Fruit fly (Drosophila melanogaster): ENCODE data around the gene CG12347.
A peak's percentile ranks its signal among the peaks of the same experiment; 100 is the strongest.

Gene CG12347

DNA sequence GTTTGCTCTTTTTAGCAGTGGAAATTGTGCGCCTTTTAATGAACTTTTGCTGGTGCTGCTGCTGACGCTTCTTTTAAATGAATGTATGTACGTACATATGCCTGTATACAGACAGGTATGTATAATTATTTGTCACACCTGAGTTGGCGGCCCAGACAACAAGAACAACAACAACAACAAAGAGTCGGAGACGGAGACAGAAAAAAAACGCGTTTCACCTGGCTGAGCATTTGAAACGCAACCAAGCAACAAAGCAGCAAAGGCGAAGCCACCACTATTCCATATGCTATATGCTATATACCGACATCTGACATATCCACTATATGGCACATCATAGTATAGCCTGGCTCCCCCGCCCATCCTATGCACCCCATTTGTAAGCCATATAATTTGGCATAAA lies 32.5 kb downstream of the CG12347 start:
- TF ChIP-seq noc (tag; optimal IDR thresholded peaks at IDR 0.05): no peak

DNA sequence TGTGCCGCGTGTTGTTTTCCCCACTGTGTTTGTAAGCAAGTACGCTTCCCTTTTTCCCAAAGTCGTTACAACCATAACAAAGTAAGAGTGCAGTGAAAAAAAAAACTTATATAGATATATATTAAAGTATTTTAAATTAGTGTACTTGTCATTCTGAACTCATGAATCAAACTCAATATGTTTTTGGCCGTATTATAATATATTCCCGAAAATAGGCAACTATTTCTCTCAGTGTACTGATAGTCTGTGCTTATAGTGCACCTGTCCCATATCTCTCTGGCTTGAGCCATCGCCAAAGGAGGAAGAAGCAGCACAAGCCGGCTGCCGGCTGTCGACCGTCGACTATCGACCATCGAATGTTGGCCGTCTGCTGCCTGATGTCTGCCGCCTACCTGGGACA lies 34.8 kb downstream of the CG12347 start:
- no peak for TF ChIP-seq noc (tag; optimal IDR thresholded peaks at IDR 0.05)

DNA sequence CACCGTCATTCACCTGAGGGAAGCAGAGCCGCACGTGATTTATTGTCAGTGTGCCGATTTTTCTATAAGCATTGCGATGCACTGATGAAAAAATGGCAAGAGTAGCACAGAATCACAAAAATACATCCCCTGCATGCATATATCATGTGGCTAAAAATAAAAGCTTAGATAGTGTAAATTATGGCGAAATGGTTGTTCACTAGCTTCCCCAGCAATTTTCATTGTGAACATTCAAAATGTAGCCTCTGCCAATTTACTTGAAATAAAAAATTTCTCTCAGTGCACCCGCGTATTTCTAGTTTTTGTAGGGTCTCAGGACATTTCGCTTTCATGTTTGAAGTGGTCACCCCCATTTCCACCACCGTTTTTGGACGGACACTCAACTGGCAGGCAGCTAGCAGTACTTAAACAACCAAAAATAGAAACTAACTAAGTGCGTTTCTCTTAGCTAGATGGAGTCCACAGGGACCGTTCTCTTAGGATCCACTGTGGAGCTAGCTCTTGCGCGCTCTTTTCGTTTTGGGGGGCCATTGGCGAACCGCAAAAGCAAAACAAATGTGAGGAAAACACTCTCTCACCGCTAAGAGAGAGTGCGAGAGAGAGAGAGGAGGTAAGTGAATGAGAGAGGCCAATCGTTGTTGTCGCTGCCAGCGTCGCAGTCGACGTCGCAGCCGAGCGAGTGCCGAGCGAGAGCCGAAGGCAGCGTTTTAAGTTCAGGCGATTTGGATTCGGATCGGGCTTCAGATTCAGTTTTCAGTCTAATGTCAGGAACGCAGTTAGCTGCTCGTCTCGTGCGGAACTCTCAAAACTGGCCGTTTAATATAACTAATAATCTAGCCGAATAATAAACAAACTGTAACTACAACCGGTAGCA lies 37.4 kb downstream of the CG12347 start:
- no peak for TF ChIP-seq noc (tag; optimal IDR thresholded peaks at IDR 0.05)

DNA sequence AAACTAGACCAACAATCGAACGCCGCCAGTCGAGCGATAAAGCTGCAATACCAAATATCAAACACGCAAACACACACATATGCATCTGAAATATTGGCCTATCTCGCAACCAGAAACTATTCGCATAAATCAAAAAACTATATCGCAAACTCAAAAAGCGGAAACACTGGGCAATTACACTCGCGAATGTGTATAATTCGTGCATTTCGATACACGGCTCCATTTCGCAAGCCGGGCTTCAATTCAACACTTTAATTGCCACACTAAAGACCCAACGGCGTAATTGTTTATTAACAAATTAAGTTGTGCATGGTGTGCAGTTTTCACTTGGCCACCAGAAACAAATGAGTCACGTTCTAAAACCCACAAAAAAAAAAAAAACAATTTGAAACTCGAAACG lies 38.1 kb downstream of the CG12347 start:
- no peak for TF ChIP-seq noc (tag; optimal IDR thresholded peaks at IDR 0.05)

DNA sequence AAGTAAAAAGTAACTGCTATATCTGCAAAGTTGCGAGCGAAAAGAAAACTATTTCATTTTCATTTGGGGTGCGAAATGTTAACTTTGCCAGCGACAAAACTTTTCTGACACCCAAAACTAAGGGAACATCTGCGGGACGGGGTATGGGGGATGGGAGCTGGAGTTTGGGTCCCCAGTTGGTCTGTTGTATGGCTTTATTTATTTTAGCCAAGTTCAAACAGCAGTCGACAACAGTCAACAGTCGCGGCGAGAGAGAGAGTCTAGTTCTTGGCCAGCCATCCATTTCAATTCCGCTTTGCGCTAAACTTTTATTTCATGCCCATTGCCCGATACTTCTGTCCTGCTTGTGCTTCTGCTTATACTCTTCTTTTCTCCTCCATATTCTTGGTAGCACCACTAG lies 39.5 kb downstream of the CG12347 start:
- TF ChIP-seq noc (tag; optimal IDR thresholded peaks at IDR 0.05): no peak

DNA sequence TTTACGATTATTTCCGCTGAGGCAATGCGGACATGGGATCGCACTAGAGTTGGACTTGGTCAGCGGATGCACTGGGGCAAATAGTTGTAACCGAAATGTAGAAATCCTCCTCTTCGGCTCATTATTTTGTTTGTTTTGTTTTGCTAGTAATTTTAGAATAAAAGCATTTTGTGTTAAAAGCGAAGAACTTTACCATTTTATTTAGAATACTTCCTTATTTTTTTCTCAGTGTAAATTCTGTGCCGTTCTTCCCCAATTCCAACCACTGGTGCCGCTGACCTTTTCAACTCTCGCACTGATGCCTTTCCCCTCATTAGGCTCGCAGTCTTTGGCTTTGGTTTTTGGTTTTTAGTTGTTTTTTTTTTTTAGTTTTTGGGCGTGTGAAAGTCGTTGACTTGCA lies 40.0 kb downstream of the CG12347 start:
- no peak for TF ChIP-seq noc (tag; optimal IDR thresholded peaks at IDR 0.05)

DNA sequence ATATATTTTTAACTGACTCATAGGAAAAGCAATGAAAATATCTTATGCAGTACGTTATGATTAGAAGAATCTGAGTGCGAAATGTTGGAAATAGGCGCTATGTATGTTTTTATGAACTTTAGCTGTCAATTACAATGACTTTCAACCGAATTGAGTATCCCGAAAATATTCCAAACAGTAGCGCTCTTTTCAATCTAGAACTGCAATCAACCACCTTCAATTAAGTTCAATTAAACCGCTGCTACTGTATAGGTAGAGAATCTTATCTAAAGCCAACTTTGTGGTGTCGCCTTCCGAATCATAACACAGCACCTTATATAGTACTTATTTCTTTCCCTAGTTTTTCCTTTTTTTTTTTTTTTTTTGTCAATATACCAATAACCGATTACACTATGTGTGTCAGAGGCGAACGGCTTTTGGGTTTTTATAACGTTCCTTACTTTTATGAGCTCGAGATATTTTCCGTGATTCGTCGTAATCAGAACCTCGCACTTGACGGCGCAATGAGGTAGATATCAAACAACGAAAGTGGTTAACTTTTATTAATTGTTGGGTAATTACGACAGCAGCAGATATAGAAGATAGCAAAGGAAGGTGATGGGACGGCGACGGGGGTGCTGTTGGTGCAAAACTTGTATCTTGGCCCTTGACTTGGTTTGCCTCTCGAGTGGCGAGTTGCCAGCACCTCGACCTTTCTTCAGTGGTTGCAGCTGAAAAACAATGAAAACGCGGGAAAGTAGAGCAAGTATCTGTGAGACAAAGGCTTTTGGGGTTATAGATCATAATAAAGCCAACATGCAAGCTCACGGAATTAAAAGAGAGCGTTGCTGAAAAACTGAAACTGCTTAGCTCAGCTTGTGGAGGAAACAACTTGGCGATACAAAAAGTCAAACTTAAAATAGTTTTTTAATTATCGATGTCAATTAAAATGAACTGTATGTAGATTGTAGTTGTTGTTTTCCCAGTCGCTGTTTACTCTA lies 42.3 kb downstream of the CG12347 start:
- TF ChIP-seq noc (tag; optimal IDR thresholded peaks at IDR 0.05): no peak

DNA sequence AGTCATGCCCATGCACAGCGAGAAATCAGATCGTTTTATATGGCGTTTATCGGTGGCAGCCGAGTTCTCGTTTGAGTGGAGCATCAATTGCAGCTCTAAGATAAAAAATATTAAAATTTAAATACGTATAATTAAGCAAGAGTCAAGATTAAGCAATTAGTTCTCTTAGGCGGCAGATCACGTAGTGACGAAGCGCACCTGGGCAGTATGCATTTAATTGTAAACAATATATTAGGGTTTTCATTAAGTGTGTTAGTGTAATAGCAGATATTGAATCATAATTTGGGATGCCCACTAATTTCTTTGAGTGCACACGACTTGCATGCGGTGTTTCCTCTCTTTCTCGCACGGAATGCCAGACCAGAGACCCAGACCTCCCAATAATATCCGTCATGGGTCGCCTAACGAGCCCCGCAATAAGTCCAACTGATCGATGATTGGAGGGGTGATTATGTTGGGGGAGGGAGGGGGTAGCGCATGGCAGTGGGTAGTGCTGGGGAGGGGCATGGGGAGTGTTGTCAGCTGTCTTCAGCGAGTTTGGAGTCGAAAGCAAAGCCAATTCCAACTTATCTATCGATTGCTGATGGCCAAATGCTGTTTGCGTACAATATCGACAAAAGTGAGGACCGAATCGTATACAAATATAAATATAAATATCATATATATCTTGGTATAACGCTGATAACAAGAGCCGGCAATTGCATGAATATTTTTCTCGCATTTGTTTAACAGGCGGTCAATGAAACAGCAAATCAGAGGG lies 43.3 kb downstream of the CG12347 start:
- TF ChIP-seq noc (tag; optimal IDR thresholded peaks at IDR 0.05): peak; percentile 46

DNA sequence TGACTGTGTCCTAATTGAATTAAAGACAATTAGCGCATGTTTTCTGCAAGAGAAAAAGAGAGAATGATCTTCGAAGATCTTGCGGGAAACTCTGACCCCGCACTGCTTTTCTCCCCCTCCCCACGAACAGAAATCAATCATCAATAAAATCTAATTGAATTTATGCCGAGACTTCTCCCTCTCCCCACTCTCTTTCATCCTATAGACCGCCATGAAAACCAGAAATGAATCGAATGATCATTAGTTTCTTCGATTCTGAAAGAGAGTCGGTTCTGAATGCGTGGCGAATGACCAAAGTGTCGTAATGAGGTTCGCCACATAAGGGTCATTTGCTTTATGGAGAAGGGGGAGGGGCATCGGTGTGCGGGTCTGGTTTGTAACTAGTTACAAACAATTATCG lies 44.2 kb downstream of the CG12347 start:
- no peak for TF ChIP-seq noc (tag; optimal IDR thresholded peaks at IDR 0.05)

DNA sequence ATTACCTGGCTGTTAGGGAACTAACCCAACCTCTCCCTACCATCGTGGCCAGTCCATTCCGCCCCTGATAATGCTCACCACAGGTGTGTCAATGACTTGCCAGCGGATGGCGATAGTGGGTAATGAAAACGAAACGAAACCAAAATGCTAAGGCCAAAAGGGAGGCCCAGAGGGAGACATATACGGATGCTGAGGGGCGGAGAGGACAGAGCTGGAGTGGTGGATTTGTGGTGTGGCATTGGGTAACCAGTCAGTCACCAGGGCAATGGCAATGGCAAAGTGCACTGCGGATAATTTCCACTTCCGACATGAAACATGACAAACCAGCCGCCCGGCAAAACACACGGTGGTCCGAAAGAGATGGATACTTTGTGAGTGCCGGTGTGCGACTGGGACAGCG lies 45.0 kb downstream of the CG12347 start:
- no peak for TF ChIP-seq noc (tag; optimal IDR thresholded peaks at IDR 0.05)

DNA sequence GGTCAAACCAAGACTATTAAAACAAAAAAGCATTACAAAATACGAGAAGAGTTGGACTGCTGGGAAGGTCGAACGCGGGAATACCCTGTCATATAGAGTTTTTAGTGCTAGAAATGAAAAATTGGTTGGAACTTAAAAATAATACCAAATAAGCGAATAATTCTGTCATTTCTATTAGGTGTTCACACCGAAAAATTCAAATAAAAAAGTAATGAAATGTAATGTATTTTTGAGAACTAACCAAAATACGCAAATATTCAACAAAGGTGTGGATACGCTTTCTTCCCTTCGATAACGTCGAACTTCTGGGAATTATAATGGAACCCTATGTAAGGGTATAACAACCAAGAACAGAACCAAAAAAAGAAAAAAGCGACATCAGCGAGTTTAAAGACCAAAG lies 45.5 kb downstream of the CG12347 start:
- no peak for TF ChIP-seq noc (tag; optimal IDR thresholded peaks at IDR 0.05)

DNA sequence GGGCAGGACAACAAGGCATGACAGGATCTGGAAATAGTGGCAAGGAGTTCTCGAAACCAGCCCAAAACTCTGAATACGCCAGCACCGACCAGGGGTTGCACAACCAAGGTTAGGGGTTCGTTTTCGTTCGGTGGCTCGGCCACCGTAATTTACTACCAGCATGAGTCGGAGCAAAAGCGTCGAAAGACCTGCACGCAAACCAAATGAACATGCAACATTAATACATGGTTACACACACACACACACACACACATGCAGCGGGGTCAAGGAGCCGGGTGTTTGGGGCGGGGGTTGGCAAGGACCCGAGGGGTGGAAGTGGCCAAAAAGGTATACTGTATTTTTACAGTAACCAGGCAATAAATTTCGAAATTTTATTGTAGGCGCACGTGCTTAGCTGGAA lies 46.2 kb downstream of the CG12347 start:
- no peak for TF ChIP-seq noc (tag; optimal IDR thresholded peaks at IDR 0.05)

DNA sequence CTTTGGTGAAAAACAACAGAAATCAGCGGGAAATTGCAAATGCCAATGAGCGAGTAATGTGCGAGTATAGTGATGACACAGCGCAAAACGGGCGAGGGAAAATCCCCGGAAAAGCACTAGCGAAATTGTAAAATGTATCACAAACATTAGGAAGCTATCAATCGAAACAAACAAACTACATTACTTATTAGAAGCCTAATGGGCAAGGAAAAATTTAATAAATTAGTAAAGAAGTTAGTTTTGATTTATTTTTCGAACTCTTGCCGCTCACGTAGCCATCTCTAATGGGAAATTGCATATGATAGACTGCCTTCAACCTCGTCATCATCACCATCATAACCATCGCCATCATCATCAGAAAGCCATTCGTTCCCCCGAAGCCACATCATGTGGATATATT lies 47.6 kb downstream of the CG12347 start:
- no peak for TF ChIP-seq noc (tag; optimal IDR thresholded peaks at IDR 0.05)

DNA sequence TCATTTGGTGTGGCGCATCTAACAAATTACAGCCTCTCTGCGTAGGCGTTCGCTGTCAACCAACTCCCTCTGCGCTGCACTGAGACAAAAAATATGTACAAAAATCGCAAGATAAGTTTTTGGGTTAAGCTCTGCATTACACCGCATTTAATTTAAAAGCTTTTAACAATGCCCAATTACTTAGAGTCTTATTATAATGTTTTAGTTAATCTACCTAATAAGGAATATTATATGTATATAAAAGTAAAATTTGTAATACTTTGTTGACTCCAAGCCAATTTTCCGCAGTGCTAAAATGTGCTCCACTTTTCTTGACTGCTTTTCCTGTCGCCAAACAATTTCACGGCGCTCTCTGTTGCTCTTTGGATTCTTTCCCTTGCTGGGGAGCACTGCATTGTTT lies 49.5 kb downstream of the CG12347 start:
- no peak for TF ChIP-seq noc (tag; optimal IDR thresholded peaks at IDR 0.05)
